Fruit fly (Drosophila melanogaster) whole organism, adult: Measurements from ENCODE around the gene Drice.

Experiments used
- CG14711 ChIP-seq: fragments of 200-800 bp; sonication (Bioruptor generic); optimal IDR thresholded peaks from 2 replicates; lab custom pipeline; 2018; ENCODE audit warnings: missing biosample characterization, mild to moderate bottlenecking, missing genetic modification characterization, moderate library complexity
- CG7045 ChIP-seq: fragments of 200-800 bp; sonication (Bioruptor generic); optimal IDR thresholded peaks from 2 replicates; lab custom pipeline; 2017; ENCODE audit warnings: missing biosample characterization, mild to moderate bottlenecking, missing genetic modification characterization
- Crg-1 ChIP-seq: fragments of 200-800 bp; sonication (Bioruptor generic); optimal IDR thresholded peaks from 2 replicates; lab custom pipeline; 2016; ENCODE audit warnings: missing biosample characterization, missing genetic modification characterization
- cnc ChIP-seq, 2 experiments: fragments of >200 bp; optimal IDR thresholded peaks; 2 replicates each; lab custom pipeline; 2017
- kay ChIP-seq: fragments of 200-800 bp; sonication (Bioruptor generic); peaks from one replicate; lab custom pipeline; 2016; ENCODE audit warnings: missing biosample characterization, missing genetic modification characterization, borderline replicate concordance
- ovo ChIP-seq: fragments of 200-800 bp; sonication (Bioruptor generic); optimal IDR thresholded peaks from 2 replicates; lab custom pipeline; 2016; ENCODE audit warnings: missing biosample characterization, missing genetic modification characterization
- tj ChIP-seq: fragments of 200-800 bp; sonication (Bioruptor generic); optimal IDR thresholded peaks from 3 replicates; lab custom pipeline; 2017; ENCODE audit warnings: missing biosample characterization, mild to moderate bottlenecking, missing genetic modification characterization, moderate library complexity

- TF ChIP-seq cnc (optimal IDR thresholded peaks at IDR 0.05; lab: Kevin White, UChicago): no peak
- no peak for TF ChIP-seq ovo (GFP tag; lab: Kevin White, UChicago)
- no peak for TF ChIP-seq kay (GFP tag; lab: Kevin White, UChicago)
- TF ChIP-seq Crg-1 (GFP tag; lab: Kevin White, UChicago): no peak
- TF ChIP-seq CG14711 (tag; lab: Kevin White, UChicago): no peak
- TF ChIP-seq tj (GFP tag; lab: Kevin White, UChicago): no peak
- TF ChIP-seq CG7045 (GFP tag; lab: Kevin White, UChicago): no peak
Observed at dm6 chr3R:29757681-29758080, 41.8 kb upstream of the Drice start.
